Fruit fly (Drosophila melanogaster): ENCODE measurements around the gene CG33969.
A peak's percentile ranks its signal among the peaks of the same experiment; 100 is the strongest.

The CG33969 gene

dm6 chr3L:20348581-20349093 is 44.7 kb downstream of the CG33969 start:
- no peak for TF ChIP-seq CG5204 (GFP tag; optimal IDR thresholded peaks at IDR 0.05)
- TF ChIP-seq CG1620 (GFP tag; optimal IDR thresholded peaks at IDR 0.05) = no peak
- TF ChIP-seq pad (GFP tag; optimal IDR thresholded peaks at IDR 0.05) = peak; percentile 93

DNA sequence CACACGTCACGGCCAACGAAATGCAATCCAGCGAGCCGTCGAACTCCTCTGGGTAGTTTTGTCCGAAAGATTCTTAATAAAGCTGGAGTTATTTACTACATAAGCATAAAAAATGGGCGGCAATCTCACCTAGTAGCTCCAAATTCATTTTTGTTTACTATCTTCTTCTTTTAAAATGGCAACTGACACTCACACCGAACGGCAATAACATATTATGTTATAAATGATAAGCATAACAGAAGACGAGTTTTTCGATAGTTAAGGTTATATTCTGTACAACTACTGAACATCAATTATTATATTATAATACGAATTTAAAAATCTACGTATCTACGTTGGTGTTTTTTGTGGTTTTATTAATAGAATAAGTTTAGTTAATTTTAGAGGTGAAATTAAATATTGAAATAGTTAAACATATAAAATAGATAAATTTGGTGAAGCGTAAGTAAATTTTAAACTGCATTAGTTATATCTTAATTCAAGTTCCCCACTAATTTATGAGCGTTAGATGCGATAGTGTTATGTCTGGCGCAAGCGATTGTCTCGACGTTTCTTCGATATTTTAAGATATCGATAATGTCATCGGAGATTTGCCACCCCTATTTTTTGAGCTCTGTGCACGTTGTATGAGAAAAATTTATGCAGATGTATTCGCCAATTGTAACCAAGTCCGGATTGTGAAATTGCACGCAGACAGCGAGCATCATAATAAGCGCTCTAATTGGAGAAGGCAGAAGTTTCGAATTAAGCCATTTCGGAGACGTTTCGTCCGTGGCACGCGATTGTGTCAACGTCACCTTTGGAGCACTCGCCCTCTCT is 45.4 kb downstream of the CG33969 start, which contains the start of the genes Rbbp5 and eRF1:
TSS of gene Rbbp5 (minus strand) at position 181 of the 819 bp plus-strand sequence.
TSS of gene eRF1 (plus strand) at position 594 of the 819 bp plus-strand sequence.
- TF ChIP-seq tj (GFP tag; optimal IDR thresholded peaks at IDR 0.05) = peak; percentile 52
- TF ChIP-seq CG1620 (GFP tag; optimal IDR thresholded peaks at IDR 0.05) = peak; percentile 76
- TF ChIP-seq CG5204 (GFP tag; optimal IDR thresholded peaks at IDR 0.05) = no peak
- TF ChIP-seq pad (GFP tag; optimal IDR thresholded peaks at IDR 0.05) = no peak
- peak; percentile 79 for TF ChIP-seq CG14711 (tag; optimal IDR thresholded peaks at IDR 0.05)
- TF ChIP-seq CG11617 (GFP tag; optimal IDR thresholded peaks at IDR 0.05) = peak; percentile 67
- peak; percentile 65 for TF ChIP-seq CG7045 (GFP tag; optimal IDR thresholded peaks at IDR 0.05)
- peak; percentile 73 for TF ChIP-seq bab1 (GFP tag; optimal IDR thresholded peaks at IDR 0.05)
- peak; percentile 36 for TF ChIP-seq CG33017 (tag; optimal IDR thresholded peaks at IDR 0.05)
- no peak for TF ChIP-seq toe (GFP tag; optimal IDR thresholded peaks at IDR 0.05)
- TF ChIP-seq Crg-1 (GFP tag; optimal IDR thresholded peaks at IDR 0.05) = peak; percentile 66
- TF ChIP-seq CG12768 (GFP tag; optimal IDR thresholded peaks at IDR 0.05) = peak; percentile 48
- TF ChIP-seq Mnt (GFP tag; optimal IDR thresholded peaks at IDR 0.05) = peak; percentile 93
- peak; percentile 52 for TF ChIP-seq ovo (GFP tag; optimal IDR thresholded peaks at IDR 0.05)
- TF ChIP-seq Hr96 (GFP tag; optimal IDR thresholded peaks at IDR 0.05) = peak; percentile 37
- TF ChIP-seq kay (GFP tag; ENCODE audit: borderline replicate concordance) = no peak
- peak; percentile 82 for TF ChIP-seq CG7101 (tag; optimal IDR thresholded peaks at IDR 0.05)
- TF ChIP-seq Clk (GFP tag; optimal IDR thresholded peaks at IDR 0.05) = peak; percentile 9
- no peak for TF ChIP-seq cic (GFP tag; optimal IDR thresholded peaks at IDR 0.05)

DNA sequence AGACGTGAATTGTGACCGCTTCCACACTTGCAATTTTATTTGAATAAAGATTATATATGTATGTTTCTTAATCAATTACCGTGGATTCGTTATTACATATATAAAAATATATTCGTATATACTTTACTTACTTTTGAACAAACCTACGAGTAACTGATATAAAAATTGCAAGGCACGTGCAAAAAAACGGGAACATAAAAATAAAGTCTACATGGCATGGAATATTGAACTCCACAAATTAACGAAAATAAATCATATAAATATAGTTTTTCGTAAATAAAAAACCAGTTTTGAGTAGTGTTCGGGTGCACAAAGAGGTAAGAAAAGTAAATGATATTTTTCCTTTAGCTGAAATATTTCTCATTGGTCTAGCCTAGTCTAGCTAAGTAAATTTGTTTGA is 51.0 kb downstream of the CG33969 start, which contains the start of gene Spn77Bc:
TSS of gene Spn77Bc (plus strand) at position 301 of the 400 bp plus-strand sequence.
- TF ChIP-seq CG33017 (tag; optimal IDR thresholded peaks at IDR 0.05) = no peak
- TF ChIP-seq CG14711 (tag; optimal IDR thresholded peaks at IDR 0.05) = no peak
- no peak for TF ChIP-seq CG7045 (GFP tag; optimal IDR thresholded peaks at IDR 0.05)
- no peak for TF ChIP-seq toe (GFP tag; optimal IDR thresholded peaks at IDR 0.05)
- no peak for TF ChIP-seq CG7101 (tag; optimal IDR thresholded peaks at IDR 0.05)
